Worm (Caenorhabditis elegans) whole organism, L4/young adult: Measurements from ENCODE around the gene hmg-12.

Experiments
- dao-5 ChIP-seq: sonication (generic microtip); optimal IDR thresholded peaks from 2 replicates; lab custom pipeline; 2016; ENCODE audit warnings: missing genotype, missing genetic modification characterization, moderate library complexity, missing compliant biosample characterization
- him-1 ChIP-seq: sonication (generic microtip); optimal IDR thresholded peaks from 2 replicates; lab custom pipeline; 2016; ENCODE audit warnings: missing genotype, missing genetic modification reagents, missing genetic modification characterization, missing compliant biosample characterization

DNA sequence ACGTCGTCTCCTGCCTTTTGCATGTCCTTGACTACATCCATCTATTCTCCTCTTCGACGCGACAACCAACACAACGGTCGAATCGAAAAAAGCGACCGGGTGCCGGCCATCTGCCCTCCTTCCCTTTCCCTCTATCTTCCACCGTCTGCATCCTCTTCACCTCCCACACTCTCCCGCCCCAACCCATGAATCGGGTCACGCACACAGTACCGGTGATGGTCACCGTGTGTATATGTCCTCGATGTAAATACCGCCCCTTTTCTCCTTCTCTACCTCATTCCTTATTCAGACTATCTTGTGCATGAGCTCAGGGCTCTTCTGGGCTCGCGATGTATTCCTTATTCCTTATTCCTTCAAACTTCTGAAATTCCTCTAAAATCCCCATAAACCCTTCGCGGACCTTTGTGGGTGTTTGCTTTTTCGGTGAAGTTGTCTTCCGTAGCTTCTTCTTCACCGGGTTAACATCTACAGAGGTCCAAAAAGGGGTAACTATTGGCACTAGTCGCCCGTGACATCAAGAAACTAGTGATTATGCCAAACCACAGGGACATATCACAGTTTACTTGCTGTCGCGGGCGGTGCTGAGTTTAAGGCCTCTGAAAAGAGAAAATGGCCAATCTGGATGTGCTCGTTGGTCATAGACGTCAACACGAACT, 26.8 kb upstream of the hmg-12 start:
- no peak for TF ChIP-seq him-1 (tag; lab: Kevin White, UChicago)
- no peak for TF ChIP-seq dao-5 (tag; lab: Kevin White, UChicago)
